Fruit fly (Drosophila melanogaster): ENCODE data around the gene Syx8.

Syx8 gene

dm6 chr3L:16544220-16544619 is 42.6 kb downstream of the Syx8 start:
- TF ChIP-seq fkh (GFP tag; optimal IDR thresholded peaks at IDR 0.05) (no peak), CG10631 (GFP tag; optimal IDR thresholded peaks at IDR 0.05) (no peak), Blimp-1 (GFP tag; optimal IDR thresholded peaks at IDR 0.05) (no peak), dsx (GFP tag; optimal IDR thresholded peaks at IDR 0.05; ENCODE audit: poor library complexity, severe bottlenecking) (no peak), CG9139 (GFP tag; optimal IDR thresholded peaks at IDR 0.05) (no peak), salr (GFP tag; optimal IDR thresholded peaks at IDR 0.05) (no peak), cyc (GFP tag; optimal IDR thresholded peaks at IDR 0.05) (no peak), Sox102F (GFP tag; optimal IDR thresholded peaks at IDR 0.05) (no peak), Eip75B (GFP tag; optimal IDR thresholded peaks at IDR 0.05) (no peak), Ets21C (GFP tag; optimal IDR thresholded peaks at IDR 0.05) (no peak), OdsH (GFP tag; optimal IDR thresholded peaks at IDR 0.05) (no peak), CG1621 (tag; optimal IDR thresholded peaks at IDR 0.05) (no peak)

DNA sequence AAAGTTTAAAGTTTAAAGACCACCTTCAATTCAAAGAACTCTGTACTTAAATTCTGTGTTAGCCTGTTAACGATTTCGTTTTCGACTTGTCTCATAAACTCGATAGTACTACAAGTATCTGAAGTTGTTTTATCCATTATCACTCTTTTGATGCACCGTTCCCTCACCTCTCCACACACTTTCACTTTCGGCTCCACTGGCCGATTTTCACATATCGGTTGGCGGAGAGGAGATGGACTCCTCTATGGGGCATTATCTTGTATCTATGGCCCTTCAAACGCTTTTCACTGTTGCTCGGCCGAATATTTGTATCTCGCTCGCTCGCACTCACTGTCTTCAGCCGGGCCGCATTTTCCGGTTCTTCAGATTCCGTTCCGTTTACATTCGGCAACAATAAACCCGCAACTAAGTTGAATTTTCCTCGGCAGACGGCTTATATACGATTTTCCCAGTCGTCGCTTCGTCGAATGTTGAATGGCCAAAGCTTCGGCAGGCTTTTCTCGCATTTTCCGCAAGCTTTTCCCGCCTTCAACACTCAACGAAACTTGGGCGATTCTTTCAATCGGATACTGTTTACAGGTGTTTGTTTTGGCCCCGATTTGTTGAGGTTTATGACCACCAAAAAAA is 43.7 kb downstream of the Syx8 start, which contains the start of gene CG43373:
CG43373 (minus strand) TSS at position 373 of the 627 bp plus-strand sequence.
- TF ChIP-seq spab (GFP tag; optimal IDR thresholded peaks at IDR 0.05): no peak
- TF ChIP-seq Met (GFP tag; optimal IDR thresholded peaks at IDR 0.05): no peak
- TF ChIP-seq CG34406 (GFP tag; optimal IDR thresholded peaks at IDR 0.05): no peak
- TF ChIP-seq Lpt (GFP tag; optimal IDR thresholded peaks at IDR 0.05): no peak
- TF ChIP-seq topi (GFP tag; optimal IDR thresholded peaks at IDR 0.05): no peak
- TF ChIP-seq Eip78C (GFP tag): no peak
- no peak for TF ChIP-seq CG11902 (GFP tag; optimal IDR thresholded peaks at IDR 0.05)
- TF ChIP-seq Hr4 (GFP tag; optimal IDR thresholded peaks at IDR 0.05): no peak
- no peak for TF ChIP-seq Ets21C (GFP tag; optimal IDR thresholded peaks at IDR 0.05)
- no peak for TF ChIP-seq CG4318 (GFP tag; optimal IDR thresholded peaks at IDR 0.05)
- no peak for TF ChIP-seq CG3032 (tag; optimal IDR thresholded peaks at IDR 0.05)
- TF ChIP-seq CG3919 (GFP tag; optimal IDR thresholded peaks at IDR 0.05): no peak
- no peak for TF ChIP-seq ss (GFP tag; optimal IDR thresholded peaks at IDR 0.05)
- no peak for TF ChIP-seq achi (GFP tag; optimal IDR thresholded peaks at IDR 0.05)
- TF ChIP-seq CG11762 (GFP tag; optimal IDR thresholded peaks at IDR 0.05; ENCODE audit: insufficient read depth): no peak
- no peak for TF ChIP-seq CG32006 (GFP tag; optimal IDR thresholded peaks at IDR 0.05)
- TF ChIP-seq CG10669 (GFP tag; optimal IDR thresholded peaks at IDR 0.05): no peak

Data from whole organism, prepupa.